Worm (Caenorhabditis elegans) whole organism, late embryonic: Measurements from ENCODE around the gene Y82E9BR.9.

Source experiments
- ceh-2 ChIP-seq: sonication (generic microtip); optimal IDR thresholded peaks from 2 replicates; lab custom pipeline; 2016; ENCODE audit warnings: missing genotype, missing genetic modification characterization, missing compliant biosample characterization
- hlh-13 ChIP-seq: fragments of 200-800 bp; sonication (Bioruptor generic); optimal IDR thresholded peaks from 2 replicates; lab custom pipeline; 2018; ENCODE audit warnings: mild to moderate bottlenecking, missing genetic modification characterization, missing compliant biosample characterization
- hlh-30 ChIP-seq: sonication (generic microtip); optimal IDR thresholded peaks from 2 replicates; lab custom pipeline; 2017; ENCODE audit warnings: antibody characterized with exemption, missing genetic modification characterization, missing compliant biosample characterization; ENCODE audit not compliant: insufficient read depth
- hlh-6 ChIP-seq: sonication (generic microtip); optimal IDR thresholded peaks from 2 replicates; lab custom pipeline; 2016; ENCODE audit warnings: missing genotype, missing genetic modification characterization, missing compliant biosample characterization
- madf-2 ChIP-seq: sonication (generic microtip); optimal IDR thresholded peaks from 2 replicates; lab custom pipeline; 2017; ENCODE audit warnings: missing genetic modification characterization, missing compliant biosample characterization
- nhr-232 ChIP-seq: sonication (generic microtip); optimal IDR thresholded peaks from 2 replicates; lab custom pipeline; 2016; ENCODE audit warnings: missing genetic modification characterization, missing compliant biosample characterization
- pag-3 ChIP-seq: sonication (generic microtip); optimal IDR thresholded peaks from 2 replicates; lab custom pipeline; 2016; ENCODE audit warnings: missing compliant biosample characterization, missing genetic modification characterization, borderline replicate concordance
- pha-4 ChIP-seq: fragments of 150-350 bp; optimal IDR thresholded peaks from 2 replicates; lab custom pipeline; 2018; ENCODE audit warnings: missing biosample characterization, missing genetic modification reagents, missing genetic modification characterization
- pros-1 ChIP-seq: fragments of 150-350 bp; optimal IDR thresholded peaks from 2 replicates; lab custom pipeline; 2014; ENCODE audit warnings: missing biosample characterization, missing genetic modification reagents, missing genetic modification characterization

- TF ChIP-seq pha-4 (tag; lab: Kevin White, UChicago) (no peak), hlh-13 (GFP tag; lab: Kevin White, UChicago) (no peak), nhr-232 (tag; lab: Kevin White, UChicago) (no peak), pros-1 (tag; lab: Kevin White, UChicago) (no peak), hlh-6 (no peak), madf-2 (tag; lab: Kevin White, UChicago) (no peak), ceh-2 (tag; lab: Kevin White, UChicago) (no peak), pag-3 (tag; lab: Kevin White, UChicago) (no peak), hlh-30 (tag; lab: Kevin White, UChicago) (no peak)
Measured at ce11 chrIII:1398183-1398582, 38.6 kb upstream of the Y82E9BR.9 start.
